Fruit fly (Drosophila melanogaster) whole organism, embryonic: ENCODE data around the gene CG31875.

Source experiments
- B-H1 ChIP-seq: fragments of 200-800 bp; sonication (Bioruptor generic); IDR thresholded peaks from 3 replicates; pipeline ENCODE4 v1.3.6; 2022; ENCODE audit warnings: missing biosample characterization, missing genetic modification characterization
- CG10147 ChIP-seq: fragments of 200-800 bp; sonication (Bioruptor generic); optimal IDR thresholded peaks from 2 replicates; lab custom pipeline; 2019; ENCODE audit warnings: missing biosample characterization, mild to moderate bottlenecking, missing genetic modification characterization, moderate library complexity
- CG10209 ChIP-seq: fragments of 200-800 bp; sonication (Bioruptor generic); optimal IDR thresholded peaks from 3 replicates; lab custom pipeline; 2017; ENCODE audit warnings: missing biosample characterization, mild to moderate bottlenecking, missing genetic modification characterization, missing genetic modification reagents
- CG10366 ChIP-seq: fragments of 200-800 bp; sonication (Bioruptor generic); IDR thresholded peaks from 2 replicates; pipeline ENCODE4 v1.3.6; 2022; ENCODE audit warnings: missing biosample characterization, missing genetic modification characterization
- CG11723 ChIP-seq: fragments of 200-800 bp; sonication (Bioruptor generic); optimal IDR thresholded peaks from 2 replicates; lab custom pipeline; 2017; ENCODE audit warnings: missing biosample characterization, mild to moderate bottlenecking, missing genetic modification characterization
- CG12155 ChIP-seq: fragments of 200-800 bp; sonication (Bioruptor generic); optimal IDR thresholded peaks from 3 replicates; lab custom pipeline; 2016; ENCODE audit warnings: missing biosample characterization, missing genetic modification characterization
- CG13296 ChIP-seq: fragments of 200-800 bp; sonication (Bioruptor generic); optimal IDR thresholded peaks from 3 replicates; lab custom pipeline; 2018; ENCODE audit warnings: missing biosample characterization, mild to moderate bottlenecking, missing genetic modification characterization
- CG14965 ChIP-seq: fragments of 200-800 bp; sonication (Bioruptor generic); optimal IDR thresholded peaks from 2 replicates; lab custom pipeline; 2016; ENCODE audit warnings: missing biosample characterization, missing genetic modification characterization, borderline replicate concordance
- CG18599 ChIP-seq: fragments of 200-800 bp; sonication (Bioruptor generic); optimal IDR thresholded peaks from 3 replicates; lab custom pipeline; 2017; ENCODE audit warnings: missing biosample characterization, missing genetic modification characterization, mild to moderate bottlenecking, moderate library complexity, missing genetic modification reagents
- CG31388 ChIP-seq: fragments of 200-800 bp; sonication (Bioruptor generic); optimal IDR thresholded peaks from 2 replicates; lab custom pipeline; 2016; ENCODE audit warnings: missing biosample characterization, missing genetic modification characterization
- CG32532 ChIP-seq: fragments of 200-800 bp; sonication (Bioruptor generic); IDR thresholded peaks from 2 replicates; pipeline ENCODE4 v1.3.6; 2022; ENCODE audit warnings: missing biosample characterization, missing genetic modification characterization
- CG3726 ChIP-seq: fragments of 200-800 bp; sonication (Bioruptor generic); IDR thresholded peaks from 3 replicates; pipeline ENCODE4, ENCODE4 v1.3.6; 2022; ENCODE audit warnings: missing biosample characterization, missing genetic modification characterization
- CG3838 ChIP-seq: fragments of 200-800 bp; sonication (Bioruptor generic); optimal IDR thresholded peaks from 3 replicates; lab custom pipeline; 2016; ENCODE audit warnings: missing biosample characterization, missing genetic modification characterization
- CG43689 ChIP-seq: fragments of 200-800 bp; sonication (Bioruptor generic); IDR thresholded peaks from 2 replicates; pipeline ENCODE4 v1.3.6; 2022; ENCODE audit warnings: missing biosample characterization, missing genetic modification characterization
- CG4404 ChIP-seq: fragments of 200-800 bp; sonication (Bioruptor generic); IDR thresholded peaks from 2 replicates; pipeline ENCODE4 v1.3.6; 2022; ENCODE audit warnings: missing biosample characterization, missing genetic modification characterization
- CG4707 ChIP-seq: fragments of 200-800 bp; sonication (Bioruptor generic); optimal IDR thresholded peaks from 2 replicates; lab custom pipeline; 2018; ENCODE audit warnings: missing biosample characterization, mild to moderate bottlenecking, missing genetic modification characterization, moderate library complexity
- CG6683 ChIP-seq: fragments of 200-800 bp; sonication (Bioruptor generic); optimal IDR thresholded peaks from 2 replicates; lab custom pipeline; 2017; ENCODE audit warnings: missing biosample characterization, mild to moderate bottlenecking, missing genetic modification characterization, missing genetic modification reagents
- CG8765 ChIP-seq: fragments of 200-800 bp; sonication (Bioruptor generic); IDR thresholded peaks from 2 replicates; pipeline ENCODE4 v1.3.6; 2022; ENCODE audit warnings: missing biosample characterization, missing genetic modification characterization
- CG9876 ChIP-seq: fragments of 200-800 bp; sonication (Bioruptor generic); optimal IDR thresholded peaks from 2 replicates; lab custom pipeline; 2016; ENCODE audit warnings: missing biosample characterization, missing genetic modification characterization
- CG9932 ChIP-seq: fragments of 200-800 bp; sonication (Bioruptor generic); IDR thresholded peaks from 2 replicates; pipeline ENCODE4 v1.3.6; 2022; ENCODE audit warnings: missing biosample characterization, missing genetic modification characterization
- D ChIP-seq, 2 experiments: fragments of 200-800 bp in 1 of 2; fragments of >200 bp in 1 of 2; sonication (Bioruptor generic) in 1 of 2; optimal IDR thresholded peaks; 2 replicates in 1 of 2; 3 replicates in 1 of 2; lab custom pipeline; 2017; ENCODE audit warnings: mild to moderate bottlenecking in 1 of 2, missing biosample characterization in 1 of 2, missing genetic modification characterization in 1 of 2, missing genetic modification reagents in 1 of 2
- Hsf ChIP-seq: fragments of 200-800 bp; sonication (Bioruptor generic); optimal IDR thresholded peaks from 3 replicates; lab custom pipeline; 2016; ENCODE audit warnings: missing biosample characterization, missing genetic modification characterization
- Kr ChIP-seq: fragments of 200-800 bp; sonication (Bioruptor generic); optimal IDR thresholded peaks from 2 replicates; lab custom pipeline; 2017; ENCODE audit warnings: missing biosample characterization, mild to moderate bottlenecking, missing genetic modification characterization
- Nf-YB ChIP-seq: fragments of 200-800 bp; sonication (Bioruptor generic); optimal IDR thresholded peaks from 3 replicates; lab custom pipeline; 2019; ENCODE audit warnings: missing biosample characterization, mild to moderate bottlenecking, missing genetic modification characterization, moderate library complexity
- Poxn ChIP-seq: fragments of 200-800 bp; sonication (Bioruptor generic); IDR thresholded peaks from 2 replicates; pipeline ENCODE4 v1.3.6; 2022; ENCODE audit warnings: missing biosample characterization, missing genetic modification characterization
- Sry-δ ChIP-seq: fragments of 200-800 bp; sonication (Bioruptor generic); optimal IDR thresholded peaks from 2 replicates; lab custom pipeline; 2016; ENCODE audit warnings: missing biosample characterization, missing genetic modification characterization
- ash1 ChIP-seq: fragments of 200-800 bp; sonication (Bioruptor generic); optimal IDR thresholded peaks from 2 replicates; lab custom pipeline; 2018; ENCODE audit warnings: missing biosample characterization, mild to moderate bottlenecking, missing genetic modification characterization
- bsh ChIP-seq, 2 experiments: fragments of 200-800 bp; sonication (Bioruptor generic); optimal IDR thresholded peaks; 2 replicates each; lab custom pipeline; 2017 to 2018; ENCODE audit warnings: mild to moderate bottlenecking in 2 of 2, missing biosample characterization in 2 of 2, missing genetic modification characterization in 2 of 2, moderate library complexity in 1 of 2
- cad ChIP-seq: fragments of >200 bp; optimal IDR thresholded peaks from 2 replicates; lab custom pipeline; 2017; ENCODE audit warnings: missing biosample characterization, missing genetic modification characterization
- dmrt11E ChIP-seq: fragments of 200-800 bp; sonication (Bioruptor generic); optimal IDR thresholded peaks from 3 replicates; lab custom pipeline; 2018; ENCODE audit warnings: missing biosample characterization, mild to moderate bottlenecking, missing genetic modification characterization, moderate library complexity
- fd64A ChIP-seq: fragments of 200-800 bp; sonication (Bioruptor generic); optimal IDR thresholded peaks from 3 replicates; lab custom pipeline; 2018; ENCODE audit warnings: missing biosample characterization, mild to moderate bottlenecking, missing genetic modification characterization
- her ChIP-seq: fragments of 200-800 bp; sonication (Bioruptor generic); optimal IDR thresholded peaks from 2 replicates; lab custom pipeline; 2016; ENCODE audit warnings: missing biosample characterization, missing genetic modification characterization
- ken ChIP-seq: fragments of 200-800 bp; sonication (Bioruptor generic); IDR thresholded peaks from 3 replicates; pipeline ENCODE4 v1.3.6; 2022; ENCODE audit warnings: missing biosample characterization, missing genetic modification characterization
- knrl ChIP-seq: fragments of 200-800 bp; sonication (Bioruptor generic); IDR thresholded peaks from 3 replicates; pipeline ENCODE4 v1.3.6; 2022; ENCODE audit warnings: missing biosample characterization, missing genetic modification characterization; ENCODE audit not compliant: partially characterized antibody
- nom ChIP-seq: fragments of 200-800 bp; sonication (Bioruptor generic); optimal IDR thresholded peaks from 2 replicates; lab custom pipeline; 2017; ENCODE audit warnings: missing biosample characterization, missing genetic modification characterization, mild to moderate bottlenecking, moderate library complexity, missing genetic modification reagents
- pum ChIP-seq: fragments of 200-800 bp; sonication (Bioruptor generic); optimal IDR thresholded peaks from 2 replicates; lab custom pipeline; 2016; ENCODE audit warnings: missing biosample characterization, missing genetic modification characterization
- pzg ChIP-seq: fragments of 200-800 bp; sonication (Bioruptor generic); optimal IDR thresholded peaks from 3 replicates; lab custom pipeline; 2018; ENCODE audit warnings: missing biosample characterization, mild to moderate bottlenecking, missing genetic modification characterization, moderate library complexity
- row ChIP-seq: fragments of 200-800 bp; sonication (Bioruptor generic); IDR thresholded peaks from 3 replicates; pipeline ENCODE4 v1.3.6; 2022; ENCODE audit warnings: missing biosample characterization, missing genetic modification characterization
- run ChIP-seq: fragments of 200-800 bp; sonication (Bioruptor generic); optimal IDR thresholded peaks from 3 replicates; lab custom pipeline; 2018; ENCODE audit warnings: missing biosample characterization, mild to moderate bottlenecking, missing genetic modification characterization
- sc ChIP-seq, 3 experiments: fragments of >200 bp in 2 of 3; fragments of 200-800 bp in 1 of 3; sonication (Bioruptor generic) in 1 of 3; optimal IDR thresholded peaks; 2 replicates in 2 of 3; 3 replicates in 1 of 3; lab custom pipeline; 2017; ENCODE audit warnings: mild to moderate bottlenecking in 1 of 3, missing biosample characterization in 1 of 3, missing genetic modification characterization in 1 of 3, missing genetic modification reagents in 1 of 3
- slou ChIP-seq: fragments of 200-800 bp; sonication (Bioruptor generic); optimal IDR thresholded peaks from 3 replicates; lab custom pipeline; 2016; ENCODE audit warnings: missing biosample characterization, missing genetic modification characterization
- tio ChIP-seq: fragments of 200-800 bp; sonication (Bioruptor generic); optimal IDR thresholded peaks from 2 replicates; lab custom pipeline; 2017; ENCODE audit warnings: missing biosample characterization, missing genetic modification characterization, inconsistent platforms
- vfl ChIP-seq: fragments of 200-800 bp; sonication (Bioruptor generic); optimal IDR thresholded peaks from 2 replicates; lab custom pipeline; 2016; ENCODE audit warnings: missing biosample characterization, missing genetic modification characterization
- wdn ChIP-seq: fragments of 200-800 bp; sonication (Bioruptor generic); IDR thresholded peaks from 2 replicates; pipeline ENCODE4 v1.3.6; 2022; ENCODE audit warnings: missing biosample characterization, missing genetic modification characterization

Gene CG31875

dm6 chr2L:9986402-9987350 lies 15.9 kb downstream of the CG31875 start (continued):
- peak; percentile 79 to 83 for TF ChIP-seq bsh (GFP tag; optimal IDR thresholded peaks at IDR 0.05; lab: Kevin White, UChicago)
- no peak for TF ChIP-seq CG3838 (GFP tag; lab: Kevin White, UChicago)
- TF ChIP-seq knrl (GFP tag; lab: Robert Waterston, UW): no peak
- no peak for TF ChIP-seq CG12155
- peak; percentile 39 for TF ChIP-seq fd64A (GFP tag; lab: Kevin White, UChicago)
- TF ChIP-seq vfl (GFP tag; lab: Kevin White, UChicago): no peak
- no peak for TF ChIP-seq CG31388 (GFP tag; lab: Kevin White, UChicago)
- peak; percentile 26 for TF ChIP-seq pum (GFP tag; lab: Kevin White, UChicago)
- TF ChIP-seq, all 482 proteins: peak for 179

dm6 chr2L:9984078-9984772 lies 18.3 kb downstream of the CG31875 start, which contains the start of gene bib:
Gene bib, plus strand, starts transcription at chr2L:9984645.
- TF ChIP-seq CG9932 (GFP tag; lab: Robert Waterston, UW): no peak
- TF ChIP-seq CG32532 (GFP tag; lab: Robert Waterston, UW): peak; percentile 66; the same call in 1 of the 2 replicates
- TF ChIP-seq slou: peak; percentile 61
- TF ChIP-seq CG10366 (GFP tag; lab: Robert Waterston, UW): peak; percentile 57; the same call in 1 of the 2 replicates
- TF ChIP-seq CG3726 (GFP tag; lab: Robert Waterston, UW): no peak
- TF ChIP-seq row (GFP tag; lab: Robert Waterston, UW): peak; percentile 85
- peak; percentile 61 for TF ChIP-seq run (tag; lab: Kevin White, UChicago)
- TF ChIP-seq ken: no peak; the same call in 2 of the 3 replicates
- no peak for TF ChIP-seq sc (optimal IDR thresholded peaks at IDR 0.05; lab: Kevin White, UChicago)
- peak; percentile 86 for TF ChIP-seq sc (GFP tag; optimal IDR thresholded peaks at IDR 0.05; lab: Kevin White, UChicago)
- 0 out of 2 replicates have a peak, but pooled peaks have one; percentile 20 for TF ChIP-seq wdn (GFP tag; lab: Robert Waterston, UW)
- no peak for TF ChIP-seq Kr (GFP tag; lab: Kevin White, UChicago)
- peak; percentile 85 for TF ChIP-seq CG10209 (GFP tag; lab: Kevin White, UChicago)
- TF ChIP-seq B-H1: peak; percentile 35; the same call in 2 of the 3 replicates
- no peak for TF ChIP-seq CG9876
- TF ChIP-seq Nf-YB (GFP tag; lab: Kevin White, UChicago): peak; percentile 70
- peak; percentile 73 for TF ChIP-seq CG13296 (GFP tag; lab: Kevin White, UChicago)
- peak; percentile 85 for TF ChIP-seq CG4404 (GFP tag; lab: Robert Waterston, UW)
- no peak for TF ChIP-seq cad
- TF ChIP-seq nom: peak; percentile 81
- peak; percentile 96 for TF ChIP-seq dmrt11E (tag; lab: Kevin White, UChicago)
- TF ChIP-seq CG10147: peak; percentile 74
- TF ChIP-seq ash1 (GFP tag; lab: Kevin White, UChicago): no peak
- TF ChIP-seq pzg (GFP tag; lab: Kevin White, UChicago): no peak
- TF ChIP-seq Hsf: peak; percentile 69
- TF ChIP-seq tio (GFP tag; lab: Kevin White, UChicago): peak; percentile 87
- TF ChIP-seq CG8765 (GFP tag; lab: Robert Waterston, UW): peak; percentile 39; the same call in 1 of the 2 replicates
- no peak for TF ChIP-seq CG43689 (GFP tag; lab: Robert Waterston, UW)
- TF ChIP-seq CG18599 (GFP tag; lab: Kevin White, UChicago): peak; percentile 90
- peak; percentile 71 for TF ChIP-seq CG11723 (GFP tag; lab: Kevin White, UChicago)
- no peak for TF ChIP-seq Poxn (GFP tag; lab: Robert Waterston, UW)
- no peak for TF ChIP-seq Sry-δ
- TF ChIP-seq CG4707 (GFP tag; lab: Kevin White, UChicago): peak; percentile 52
- TF ChIP-seq bsh (GFP tag; optimal IDR thresholded peaks at IDR 0.05; lab: Kevin White, UChicago): peak; percentile 70 to 89
- TF ChIP-seq D (optimal IDR thresholded peaks at IDR 0.05; lab: Kevin White, UChicago): no peak
- peak; percentile 89 for TF ChIP-seq D (GFP tag; optimal IDR thresholded peaks at IDR 0.05; lab: Kevin White, UChicago)
- no peak for TF ChIP-seq her
- TF ChIP-seq CG6683 (GFP tag; lab: Kevin White, UChicago): peak; percentile 65
- TF ChIP-seq CG14965 (GFP tag; lab: Kevin White, UChicago): no peak
